Worm (Caenorhabditis elegans): ENCODE measurements around the gene rol-1.

DNA sequence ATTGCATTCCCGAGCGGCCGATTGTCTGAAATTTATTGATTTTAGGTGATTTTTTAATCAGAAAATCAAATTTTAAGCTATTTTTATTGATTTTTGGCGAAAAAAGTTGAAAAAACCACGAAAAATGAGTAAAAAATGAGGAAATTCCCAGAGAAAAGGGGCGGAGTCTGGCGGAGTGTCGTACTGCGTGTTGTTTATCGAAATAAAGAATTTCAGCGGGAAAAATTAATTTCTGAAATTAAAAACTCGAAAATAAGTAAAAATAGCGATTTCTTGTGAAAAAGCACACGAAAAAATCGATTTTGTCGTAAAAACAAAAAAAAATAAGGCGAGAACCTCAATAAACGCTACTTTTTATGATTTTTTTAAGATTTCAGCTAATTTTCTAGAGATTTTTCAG, 12.5 kb downstream of the rol-1 start, which contains the start of gene Y57A10A.13:
- TF ChIP-seq lin-13 (GFP tag; optimal IDR thresholded peaks at IDR 0.05): no peak
- TF ChIP-seq nhr-6 (tag; optimal IDR thresholded peaks at IDR 0.05): no peak
- no peak for TF ChIP-seq ztf-11 (tag; optimal IDR thresholded peaks at IDR 0.05)
